Worm (Caenorhabditis elegans) whole organism, early embryonic: Measurements from ENCODE around the gene acy-2.

Experiments used
- B0310.2 ChIP-seq: sonication (generic microtip); optimal IDR thresholded peaks from 2 replicates; lab custom pipeline; 2016; ENCODE audit warnings: mild to moderate bottlenecking, missing genetic modification characterization, missing compliant biosample characterization
- F13C5.2 ChIP-seq: sonication (generic microtip); optimal IDR thresholded peaks from 2 replicates; lab custom pipeline; 2017; ENCODE audit warnings: mild to moderate bottlenecking, missing genetic modification characterization, inconsistent platforms, missing compliant biosample characterization
- aly-1 ChIP-seq: sonication (generic microtip); optimal IDR thresholded peaks from 2 replicates; lab custom pipeline; 2016; ENCODE audit warnings: missing genetic modification characterization, missing compliant biosample characterization
- ama-1 ChIP-seq: fragments of 150-350 bp; optimal IDR thresholded peaks from 2 replicates; lab custom pipeline; 2014
- ceh-13 ChIP-seq: fragments of 200-800 bp; sonication (Bioruptor generic); optimal IDR thresholded peaks from 2 replicates; lab custom pipeline; 2018; ENCODE audit warnings: mild to moderate bottlenecking, missing genetic modification characterization, missing compliant biosample characterization
- ceh-36 ChIP-seq: sonication (generic microtip); optimal IDR thresholded peaks from 2 replicates; lab custom pipeline; 2016; ENCODE audit warnings: missing genetic modification characterization, inconsistent platforms, missing compliant biosample characterization
- ets-7 ChIP-seq: sonication (generic microtip); optimal IDR thresholded peaks from 2 replicates; lab custom pipeline; 2016; ENCODE audit warnings: missing genotype, missing genetic modification characterization, missing compliant biosample characterization
- flt-1 ChIP-seq: fragments of 200-800 bp; sonication (Bioruptor generic); IDR thresholded peaks from 2 replicates; pipeline ENCODE4 v1.3.6; 2022; ENCODE audit warnings: missing genetic modification characterization, missing compliant biosample characterization
- hmbx-1 ChIP-seq: sonication (generic microtip); optimal IDR thresholded peaks from 2 replicates; lab custom pipeline; 2016; ENCODE audit warnings: mild to moderate bottlenecking, missing genetic modification characterization, missing compliant biosample characterization
- hmg-4 ChIP-seq: fragments of 200-800 bp; sonication (Bioruptor generic); optimal IDR thresholded peaks from 2 replicates; lab custom pipeline; 2018; ENCODE audit warnings: mild to moderate bottlenecking, missing genetic modification characterization, missing compliant biosample characterization
- hnd-1 ChIP-seq: sonication (generic microtip); optimal IDR thresholded peaks from 2 replicates; lab custom pipeline; 2016; ENCODE audit warnings: missing genetic modification characterization, missing compliant biosample characterization
- pes-1 ChIP-seq: fragments of 200-800 bp; sonication (Bioruptor generic); IDR thresholded peaks from 2 replicates; pipeline ENCODE4 v1.3.6; 2022; ENCODE audit warnings: missing genetic modification reagents, missing genetic modification characterization, missing compliant biosample characterization
- scrt-1 ChIP-seq: fragments of 200-800 bp; sonication (Bioruptor generic); IDR thresholded peaks from 2 replicates; pipeline ENCODE4 v1.3.6; 2022; ENCODE audit warnings: missing genetic modification characterization, missing compliant biosample characterization
- sea-1 ChIP-seq: fragments of 200-800 bp; sonication (Bioruptor generic); conservative IDR thresholded peaks from 2 replicates; pipeline ENCODE4 v1.3.6; 2022; ENCODE audit warnings: missing genetic modification characterization, missing compliant biosample characterization
- tbx-11 ChIP-seq: fragments of 200-800 bp; sonication (Bioruptor generic); IDR thresholded peaks from 2 replicates; pipeline ENCODE4 v1.3.6; 2022; ENCODE audit warnings: missing genetic modification characterization, missing compliant biosample characterization
- tbx-37 ChIP-seq: fragments of 200-800 bp; sonication (Bioruptor generic); conservative IDR thresholded peaks from 2 replicates; pipeline ENCODE4 v1.3.6; 2022; ENCODE audit warnings: missing genetic modification reagents, missing genetic modification characterization, missing compliant biosample characterization
- tra-4 ChIP-seq: sonication (generic microtip); optimal IDR thresholded peaks from 2 replicates; lab custom pipeline; 2017; ENCODE audit warnings: missing genetic modification characterization, missing compliant biosample characterization

Gene acy-2

ce11 chrV:5975724-5976123 lies at the start of gene acy-2:
Gene acy-2, plus strand, starts transcription at chrV:5976024.
- TF ChIP-seq tbx-11 (GFP tag; lab: Robert Waterston, UW): no peak
- TF ChIP-seq sea-1 (GFP tag; lab: Robert Waterston, UW): no peak
- no peak for TF ChIP-seq F13C5.2 (tag; lab: Kevin White, UChicago)
- no peak for TF ChIP-seq aly-1 (tag; lab: Kevin White, UChicago)
- TF ChIP-seq ceh-13 (GFP tag; lab: Kevin White, UChicago): no peak
- TF ChIP-seq scrt-1 (GFP tag; lab: Robert Waterston, UW): no peak
- no peak for TF ChIP-seq ama-1 (lab: Kevin White, UChicago)
- no peak for TF ChIP-seq ets-7 (tag; lab: Kevin White, UChicago)
- no peak for TF ChIP-seq hmbx-1
- TF ChIP-seq hmg-4 (GFP tag; lab: Kevin White, UChicago): no peak
- no peak for TF ChIP-seq pes-1 (GFP tag; lab: Robert Waterston, UW)
- no peak for TF ChIP-seq B0310.2 (tag; lab: Kevin White, UChicago)
- TF ChIP-seq ceh-36 (tag; lab: Kevin White, UChicago): no peak
- no peak for TF ChIP-seq flt-1 (GFP tag; lab: Robert Waterston, UW)
- no peak for TF ChIP-seq tra-4 (tag; lab: Kevin White, UChicago)
- TF ChIP-seq hnd-1: no peak
- TF ChIP-seq tbx-37 (GFP tag; lab: Robert Waterston, UW): no peak

ce11 chrV:5927347-5927746 lies 48.5 kb upstream of the acy-2 start, which contains the start of gene srsx-17:
Gene srsx-17, plus strand, starts transcription at chrV:5927647.
- TF ChIP-seq ama-1 (lab: Kevin White, UChicago) (no peak), hmbx-1 (no peak), tbx-11 (GFP tag; lab: Robert Waterston, UW) (no peak), aly-1 (tag; lab: Kevin White, UChicago) (no peak), pes-1 (GFP tag; lab: Robert Waterston, UW) (no peak), F13C5.2 (tag; lab: Kevin White, UChicago) (no peak), hmg-4 (GFP tag; lab: Kevin White, UChicago) (no peak), flt-1 (GFP tag; lab: Robert Waterston, UW) (no peak), tra-4 (tag; lab: Kevin White, UChicago) (no peak), ceh-36 (tag; lab: Kevin White, UChicago) (no peak), ceh-13 (GFP tag; lab: Kevin White, UChicago) (no peak), scrt-1 (GFP tag; lab: Robert Waterston, UW) (no peak), B0310.2 (tag; lab: Kevin White, UChicago) (no peak), sea-1 (GFP tag; lab: Robert Waterston, UW) (no peak)

- no peak for TF ChIP-seq hmbx-1
- TF ChIP-seq B0310.2 (tag; lab: Kevin White, UChicago): no peak
- no peak for TF ChIP-seq F13C5.2 (tag; lab: Kevin White, UChicago)
- no peak for TF ChIP-seq ceh-36 (tag; lab: Kevin White, UChicago)
- no peak for TF ChIP-seq ets-7 (tag; lab: Kevin White, UChicago)
- no peak for TF ChIP-seq pes-1 (GFP tag; lab: Robert Waterston, UW)
- no peak for TF ChIP-seq tra-4 (tag; lab: Kevin White, UChicago)
- TF ChIP-seq sea-1 (GFP tag; lab: Robert Waterston, UW): no peak
- no peak for TF ChIP-seq flt-1 (GFP tag; lab: Robert Waterston, UW)
- TF ChIP-seq scrt-1 (GFP tag; lab: Robert Waterston, UW): no peak
- no peak for TF ChIP-seq hmg-4 (GFP tag; lab: Kevin White, UChicago)
- TF ChIP-seq tbx-11 (GFP tag; lab: Robert Waterston, UW): no peak
- TF ChIP-seq aly-1 (tag; lab: Kevin White, UChicago): no peak
- no peak for TF ChIP-seq ceh-13 (GFP tag; lab: Kevin White, UChicago)
Observed at ce11 chrV:5928006-5928405, 47.8 kb upstream of the acy-2 start.

- no peak for TF ChIP-seq hmg-4 (GFP tag; lab: Kevin White, UChicago)
- TF ChIP-seq ets-7 (tag; lab: Kevin White, UChicago): no peak
- TF ChIP-seq flt-1 (GFP tag; lab: Robert Waterston, UW): no peak
- TF ChIP-seq hmbx-1: no peak
- no peak for TF ChIP-seq F13C5.2 (tag; lab: Kevin White, UChicago)
- no peak for TF ChIP-seq ceh-13 (GFP tag; lab: Kevin White, UChicago)
Observed at ce11 chrV:5930588-5930987, 45.2 kb upstream of the acy-2 start, which contains the start of gene galt-1. Gene galt-1, plus strand, starts transcription at chrV:5930905.

- TF ChIP-seq hmg-4 (GFP tag; lab: Kevin White, UChicago) (no peak), ets-7 (tag; lab: Kevin White, UChicago) (no peak), ceh-13 (GFP tag; lab: Kevin White, UChicago) (no peak)
Observed at ce11 chrV:5936691-5937090, 39.1 kb upstream of the acy-2 start, which contains the start of the genes M03F8.5 and M03F8.7. Gene M03F8.5, minus strand, starts transcription at chrV:5936791. Gene M03F8.7, plus strand, starts transcription at chrV:5936939.

- TF ChIP-seq hmg-4 (GFP tag; lab: Kevin White, UChicago) (no peak), ets-7 (tag; lab: Kevin White, UChicago) (no peak), ceh-36 (tag; lab: Kevin White, UChicago) (no peak), ceh-13 (GFP tag; lab: Kevin White, UChicago) (no peak), scrt-1 (GFP tag; lab: Robert Waterston, UW) (no peak)
Observed at ce11 chrV:5939503-5940072, 36.2 kb upstream of the acy-2 start, which contains the start of gene syf-3. Gene syf-3, plus strand, starts transcription at chrV:5940022.

- TF ChIP-seq tra-4 (tag; lab: Kevin White, UChicago) (no peak), ceh-13 (GFP tag; lab: Kevin White, UChicago) (no peak), tbx-11 (GFP tag; lab: Robert Waterston, UW) (no peak), ama-1 (lab: Kevin White, UChicago) (no peak), ceh-36 (tag; lab: Kevin White, UChicago) (no peak), B0310.2 (tag; lab: Kevin White, UChicago) (no peak), hnd-1 (no peak), ets-7 (tag; lab: Kevin White, UChicago) (no peak), tbx-37 (GFP tag; lab: Robert Waterston, UW) (no peak), sea-1 (GFP tag; lab: Robert Waterston, UW) (no peak), aly-1 (tag; lab: Kevin White, UChicago) (no peak), scrt-1 (GFP tag; lab: Robert Waterston, UW) (no peak)
Observed at ce11 chrV:5943167-5943566, 32.7 kb upstream of the acy-2 start, which contains the start of gene pst-1. Gene pst-1, plus strand, starts transcription at chrV:5943467.
